Fruit fly (Drosophila melanogaster) whole organism, embryonic: ENCODE data around the gene Prp18.

ENCODE experiments used
- CG11085 ChIP-seq: fragments of 200-800 bp; sonication (Bioruptor generic); IDR thresholded peaks from 2 replicates; pipeline ENCODE4 v1.3.6; 2022; ENCODE audit warnings: missing biosample characterization, missing genetic modification characterization
- CG11456 ChIP-seq: fragments of 200-800 bp; sonication (Bioruptor generic); IDR thresholded peaks from 3 replicates; pipeline ENCODE4 v1.3.6; 2022; ENCODE audit warnings: missing biosample characterization, missing genetic modification characterization
- CG13775 ChIP-seq: fragments of 200-800 bp; sonication (Bioruptor generic); optimal IDR thresholded peaks from 3 replicates; lab custom pipeline; 2017; ENCODE audit warnings: missing biosample characterization, mild to moderate bottlenecking, missing genetic modification characterization
- CG14014 ChIP-seq: fragments of 200-800 bp; sonication (Bioruptor generic); IDR thresholded peaks from 2 replicates; pipeline ENCODE4 v1.3.6; 2022; ENCODE audit warnings: missing biosample characterization, missing genetic modification characterization
- CG1603 ChIP-seq: fragments of 200-800 bp; sonication (Bioruptor generic); optimal IDR thresholded peaks from 2 replicates; lab custom pipeline; 2019; ENCODE audit warnings: missing biosample characterization, mild to moderate bottlenecking, missing genetic modification characterization, moderate library complexity
- CG16779 ChIP-seq: fragments of 200-800 bp; sonication (Bioruptor generic); IDR thresholded peaks from 2 replicates; pipeline ENCODE4 v1.3.6; 2022; ENCODE audit warnings: missing biosample characterization, missing genetic modification characterization
- CG18011 ChIP-seq: fragments of 200-800 bp; sonication (Bioruptor generic); optimal IDR thresholded peaks from 2 replicates; lab custom pipeline; 2017; ENCODE audit warnings: missing biosample characterization, missing genetic modification characterization, mild to moderate bottlenecking, moderate library complexity, missing genotype
- CG18599 ChIP-seq: fragments of 200-800 bp; sonication (Bioruptor generic); optimal IDR thresholded peaks from 3 replicates; lab custom pipeline; 2017; ENCODE audit warnings: missing biosample characterization, missing genetic modification characterization, mild to moderate bottlenecking, moderate library complexity, missing genetic modification reagents
- CG32772 ChIP-seq: fragments of 200-800 bp; sonication (Bioruptor generic); IDR thresholded peaks from 2 replicates; pipeline ENCODE4 v1.3.6; 2022; ENCODE audit warnings: missing biosample characterization, missing genetic modification characterization
- CG3281 ChIP-seq: fragments of 200-800 bp; sonication (Bioruptor generic); optimal IDR thresholded peaks from 3 replicates; lab custom pipeline; 2017; ENCODE audit warnings: missing biosample characterization, mild to moderate bottlenecking, missing genetic modification characterization
- CG34224 ChIP-seq: fragments of 200-800 bp; sonication (Bioruptor generic); IDR thresholded peaks from 3 replicates; pipeline ENCODE4 v1.3.6; 2022; ENCODE audit warnings: missing biosample characterization, missing genetic modification characterization; ENCODE audit not compliant: partially characterized antibody
- CG4282 ChIP-seq: fragments of 200-800 bp; sonication (Bioruptor generic); optimal IDR thresholded peaks from 2 replicates; lab custom pipeline; 2016; ENCODE audit warnings: missing biosample characterization, missing genetic modification characterization
- CG4854 ChIP-seq: fragments of 200-800 bp; sonication (Bioruptor generic); optimal IDR thresholded peaks from 2 replicates; lab custom pipeline; 2016; ENCODE audit warnings: missing biosample characterization, missing genetic modification characterization, inconsistent platforms
- CG8290 ChIP-seq, 3 experiments: fragments of 200-800 bp; sonication (Bioruptor generic); optimal IDR thresholded peaks; 2 replicates each; lab custom pipeline; 2016 to 2019; ENCODE audit warnings: missing biosample characterization in 3 of 3, missing genetic modification characterization in 3 of 3, mild to moderate bottlenecking in 2 of 3, moderate library complexity in 1 of 3
- CG9727 ChIP-seq: fragments of 200-800 bp; sonication (Bioruptor generic); optimal IDR thresholded peaks from 3 replicates; lab custom pipeline; 2017; ENCODE audit warnings: missing biosample characterization, mild to moderate bottlenecking, missing genetic modification characterization
- CG9876 ChIP-seq: fragments of 200-800 bp; sonication (Bioruptor generic); optimal IDR thresholded peaks from 2 replicates; lab custom pipeline; 2016; ENCODE audit warnings: missing biosample characterization, missing genetic modification characterization
- Deaf1 ChIP-seq: fragments of 200-800 bp; optimal IDR thresholded peaks from 3 replicates; lab custom pipeline; 2019; ENCODE audit warnings: missing biosample characterization, mild to moderate bottlenecking, missing genetic modification characterization, moderate library complexity
- Doc3 ChIP-seq: fragments of 200-800 bp; sonication (Bioruptor generic); IDR thresholded peaks from 3 replicates; pipeline ENCODE4 v1.3.6; 2022; ENCODE audit warnings: missing biosample characterization, missing genetic modification characterization; ENCODE audit not compliant: partially characterized antibody
- E2f1 ChIP-seq: fragments of 200-800 bp; sonication (Bioruptor generic); IDR thresholded peaks from 2 replicates; pipeline ENCODE4 v1.3.6; 2022; ENCODE audit warnings: missing biosample characterization, missing genetic modification characterization
- E2f2 ChIP-seq: fragments of 200-800 bp; sonication (Bioruptor generic); IDR thresholded peaks from 2 replicates; pipeline ENCODE4 v1.3.6; 2022; ENCODE audit warnings: missing biosample characterization, missing genetic modification characterization
- Ets97D ChIP-seq: fragments of 200-800 bp; sonication (Bioruptor generic); optimal IDR thresholded peaks from 3 replicates; lab custom pipeline; 2016; ENCODE audit warnings: missing biosample characterization, missing genetic modification characterization
- Kr ChIP-seq: fragments of 200-800 bp; sonication (Bioruptor generic); optimal IDR thresholded peaks from 2 replicates; lab custom pipeline; 2017; ENCODE audit warnings: missing biosample characterization, mild to moderate bottlenecking, missing genetic modification characterization
- Mad ChIP-seq: fragments of 200-800 bp; sonication (Bioruptor generic); optimal IDR thresholded peaks from 2 replicates; lab custom pipeline; 2016; ENCODE audit warnings: missing biosample characterization, missing genetic modification characterization
- Nf-YC ChIP-seq: fragments of 200-800 bp; optimal IDR thresholded peaks from 3 replicates; lab custom pipeline; 2019; ENCODE audit warnings: missing biosample characterization, mild to moderate bottlenecking, missing genetic modification characterization, moderate library complexity
- Pdp1 ChIP-seq, 2 experiments: fragments of 200-800 bp; sonication (Bioruptor generic); optimal IDR thresholded peaks; 3 replicates each; lab custom pipeline; 2016; ENCODE audit warnings: missing biosample characterization in 2 of 2, missing genetic modification characterization in 2 of 2, mild to moderate bottlenecking in 1 of 2, moderate library complexity in 1 of 2
- Rx ChIP-seq: fragments of 200-800 bp; sonication (Bioruptor generic); IDR thresholded peaks from 2 replicates; pipeline ENCODE4 v1.3.6; 2022; ENCODE audit warnings: missing biosample characterization, missing genetic modification characterization
- Side ChIP-seq: fragments of 200-800 bp; sonication (Bioruptor generic); optimal IDR thresholded peaks from 2 replicates; lab custom pipeline; 2016; ENCODE audit warnings: missing biosample characterization, missing genetic modification characterization
- Stat92E ChIP-seq, 3 experiments: fragments of >200 bp in 2 of 3; fragments of 200-800 bp in 1 of 3; sonication (Bioruptor generic) in 1 of 3; optimal IDR thresholded peaks; 2 replicates each; lab custom pipeline; 2017 to 2019; ENCODE audit warnings: missing biosample characterization in 3 of 3, missing genetic modification characterization in 3 of 3, mild to moderate bottlenecking in 1 of 3, moderate library complexity in 1 of 3
- abd-A ChIP-seq: fragments of 200-800 bp; sonication (Bioruptor generic); optimal IDR thresholded peaks from 3 replicates; lab custom pipeline; 2019; ENCODE audit warnings: missing biosample characterization, mild to moderate bottlenecking, missing genetic modification characterization, moderate library complexity
- ac ChIP-seq: fragments of 200-800 bp; sonication (Bioruptor generic); optimal IDR thresholded peaks from 3 replicates; lab custom pipeline; 2017; ENCODE audit warnings: missing biosample characterization, mild to moderate bottlenecking, missing genetic modification characterization
- ara ChIP-seq: fragments of 200-800 bp; sonication (Bioruptor generic); IDR thresholded peaks from 2 replicates; pipeline ENCODE4 v1.3.6; 2022; ENCODE audit warnings: missing biosample characterization, missing genetic modification characterization
- ase ChIP-seq: fragments of 200-800 bp; sonication (Bioruptor generic); IDR thresholded peaks from 3 replicates; pipeline ENCODE4 v1.3.6; 2022; ENCODE audit warnings: missing biosample characterization, missing genetic modification characterization
- cad ChIP-seq: fragments of >200 bp; optimal IDR thresholded peaks from 2 replicates; lab custom pipeline; 2017; ENCODE audit warnings: missing biosample characterization, missing genetic modification characterization
- ci ChIP-seq: fragments of 200-800 bp; sonication (Bioruptor generic); IDR thresholded peaks from 3 replicates; pipeline ENCODE4 v1.3.6; 2022; ENCODE audit warnings: missing biosample characterization, missing genetic modification characterization
- esg ChIP-seq: fragments of 200-800 bp; sonication (Bioruptor generic); conservative IDR thresholded peaks from 2 replicates; pipeline ENCODE4 v1.3.6; 2022; ENCODE audit warnings: missing biosample characterization, missing genetic modification characterization
- fd102C ChIP-seq: fragments of 200-800 bp; sonication (Bioruptor generic); optimal IDR thresholded peaks from 2 replicates; lab custom pipeline; 2018; ENCODE audit warnings: missing biosample characterization, mild to moderate bottlenecking, missing genetic modification characterization, moderate library complexity
- gcm2 ChIP-seq: fragments of 200-800 bp; sonication (Bioruptor generic); optimal IDR thresholded peaks from 2 replicates; lab custom pipeline; 2016; ENCODE audit warnings: missing biosample characterization, missing genetic modification characterization
- gem ChIP-seq: fragments of 200-800 bp; sonication (Bioruptor generic); optimal IDR thresholded peaks from 2 replicates; lab custom pipeline; 2019; ENCODE audit warnings: missing biosample characterization, mild to moderate bottlenecking, missing genetic modification characterization, moderate library complexity
- kah ChIP-seq: fragments of 200-800 bp; sonication (Bioruptor generic); optimal IDR thresholded peaks from 2 replicates; lab custom pipeline; 2018; ENCODE audit warnings: missing biosample characterization, mild to moderate bottlenecking, missing genetic modification characterization
- nom ChIP-seq: fragments of 200-800 bp; sonication (Bioruptor generic); optimal IDR thresholded peaks from 2 replicates; lab custom pipeline; 2017; ENCODE audit warnings: missing biosample characterization, missing genetic modification characterization, mild to moderate bottlenecking, moderate library complexity, missing genetic modification reagents
- otp ChIP-seq: fragments of 200-800 bp; sonication (Bioruptor generic); IDR thresholded peaks from 3 replicates; pipeline ENCODE4, ENCODE4 v1.3.6; 2022; ENCODE audit warnings: missing biosample characterization, missing genetic modification characterization
- pho ChIP-seq: fragments of 200-800 bp; sonication (Bioruptor generic); optimal IDR thresholded peaks from 2 replicates; lab custom pipeline; 2016; ENCODE audit warnings: missing biosample characterization, missing genetic modification characterization
- so ChIP-seq: fragments of 200-800 bp; sonication (Bioruptor generic); IDR thresholded peaks from 3 replicates; pipeline ENCODE4 v1.3.6; 2022; ENCODE audit warnings: missing biosample characterization, missing genetic modification characterization
- stwl ChIP-seq: fragments of 200-800 bp; sonication (Bioruptor generic); optimal IDR thresholded peaks from 3 replicates; lab custom pipeline; 2018; ENCODE audit warnings: missing biosample characterization, mild to moderate bottlenecking, missing genetic modification characterization, moderate library complexity
- toy ChIP-seq: fragments of 200-800 bp; sonication (Bioruptor generic); IDR thresholded peaks from 2 replicates; pipeline ENCODE4 v1.3.6; 2022; ENCODE audit warnings: missing biosample characterization, missing genetic modification characterization
- trh ChIP-seq: fragments of 200-800 bp; sonication (Bioruptor generic); optimal IDR thresholded peaks from 2 replicates; lab custom pipeline; 2016; ENCODE audit warnings: missing biosample characterization, missing genetic modification characterization
- vnd ChIP-seq: fragments of 200-800 bp; sonication (Bioruptor generic); IDR thresholded peaks from 3 replicates; pipeline ENCODE4 v1.3.6; 2022; ENCODE audit warnings: missing biosample characterization, missing genetic modification characterization; ENCODE audit not compliant: partially characterized antibody
- vvl ChIP-seq: fragments of 200-800 bp; sonication (Bioruptor generic); IDR thresholded peaks from 2 replicates; pipeline ENCODE4 v1.3.6; 2022; ENCODE audit warnings: missing biosample characterization, missing genetic modification characterization
- zfh1 ChIP-seq: fragments of 200-800 bp; sonication (Bioruptor generic); IDR thresholded peaks from 3 replicates; pipeline ENCODE4 v1.3.6; 2022; ENCODE audit warnings: missing biosample characterization, missing genetic modification characterization

The Prp18 gene

dm6 chr3R:19014742-19015422, 16.2 kb downstream of the Prp18 start (continued):
- TF ChIP-seq CG3281 (GFP tag; lab: Kevin White, UChicago) (no peak), Pdp1 (GFP tag; optimal IDR thresholded peaks at IDR 0.05; lab: Kevin White, UChicago) (peak in 1 of 2 experiments; percentile 24), CG1603 (tag; lab: Kevin White, UChicago) (no peak), Kr (GFP tag; lab: Kevin White, UChicago) (no peak), pho (GFP tag; lab: Kevin White, UChicago) (no peak), CG18011 (GFP tag; lab: Kevin White, UChicago) (no peak), CG4282 (GFP tag; lab: Kevin White, UChicago) (no peak), CG14014 (GFP tag; lab: Robert Waterston, UW) (no peak), Stat92E (GFP tag; optimal IDR thresholded peaks at IDR 0.05; lab: Kevin White, UChicago) (no peak), Side (GFP tag; lab: Kevin White, UChicago) (no peak), CG34224 (GFP tag; lab: Robert Waterston, UW) (no peak), Ets97D (GFP tag; lab: Kevin White, UChicago) (no peak), toy (GFP tag; lab: Robert Waterston, UW) (no peak), stwl (tag; lab: Kevin White, UChicago) (no peak), otp (GFP tag; lab: Robert Waterston, UW) (no peak), CG8290 (GFP tag; optimal IDR thresholded peaks at IDR 0.05; lab: Kevin White, UChicago) (no peak), CG8290 (tag; optimal IDR thresholded peaks at IDR 0.05; lab: Kevin White, UChicago) (no peak), CG9876 (GFP tag; lab: Kevin White, UChicago) (no peak), nom (GFP tag; lab: Kevin White, UChicago) (no peak), abd-A (tag; lab: Kevin White, UChicago) (peak; percentile 16), CG32772 (GFP tag; lab: Robert Waterston, UW) (peak; percentile 67; the same call in 1 of the 2 replicates), trh (GFP tag; lab: Kevin White, UChicago) (no peak), vvl (peak; percentile 64; the same call in 1 of the 2 replicates), so (GFP tag; lab: Robert Waterston, UW) (no peak), Mad (GFP tag; lab: Kevin White, UChicago) (no peak), CG11456 (GFP tag; lab: Robert Waterston, UW) (no peak), Rx (0 out of 2 replicates have a peak, but pooled peaks have one; percentile 2), Deaf1 (tag; lab: Kevin White, UChicago) (no peak), E2f1 (GFP tag; lab: Robert Waterston, UW) (peak; percentile 60), CG16779 (GFP tag; lab: Robert Waterston, UW) (no peak), esg (GFP tag; lab: Robert Waterston, UW) (no peak), zfh1 (GFP tag; lab: Robert Waterston, UW) (peak; percentile 70), CG4854 (no peak), E2f2 (peak; percentile 30; the same call in 1 of the 2 replicates), Doc3 (GFP tag; lab: Robert Waterston, UW) (no peak), gcm2 (GFP tag; lab: Kevin White, UChicago) (no peak), ase (GFP tag; lab: Robert Waterston, UW) (no peak), CG13775 (GFP tag; lab: Kevin White, UChicago) (peak; percentile 28), ci (GFP tag; lab: Robert Waterston, UW) (peak; percentile 78; the same call in 2 of the 3 replicates), CG11085 (GFP tag; lab: Robert Waterston, UW) (no peak), gem (tag; lab: Kevin White, UChicago) (peak; percentile 74), Nf-YC (no peak), vnd (GFP tag; lab: Robert Waterston, UW) (no peak), kah (GFP tag; lab: Kevin White, UChicago) (no peak), cad (peak; percentile 38), fd102C (no peak), ara (GFP tag; lab: Robert Waterston, UW) (peak; percentile 38; the same call in 1 of the 2 replicates), CG18599 (GFP tag; lab: Kevin White, UChicago) (peak; percentile 24), CG9727 (GFP tag; lab: Kevin White, UChicago) (peak; percentile 25), ac (GFP tag; lab: Kevin White, UChicago) (no peak)
